Fruit fly (Drosophila melanogaster) ovary, adult (tissue): ENCODE data around the gene CG17801.

Experiments used
- CG17801 ChIP-seq: fragments of 200-800 bp; optimal IDR thresholded peaks from 2 replicates; lab custom pipeline; 2019; ENCODE audit warnings: missing biosample characterization, mild to moderate bottlenecking, missing genetic modification characterization, moderate library complexity; ENCODE audit not compliant: partially characterized antibody

Gene CG17801

DNA sequence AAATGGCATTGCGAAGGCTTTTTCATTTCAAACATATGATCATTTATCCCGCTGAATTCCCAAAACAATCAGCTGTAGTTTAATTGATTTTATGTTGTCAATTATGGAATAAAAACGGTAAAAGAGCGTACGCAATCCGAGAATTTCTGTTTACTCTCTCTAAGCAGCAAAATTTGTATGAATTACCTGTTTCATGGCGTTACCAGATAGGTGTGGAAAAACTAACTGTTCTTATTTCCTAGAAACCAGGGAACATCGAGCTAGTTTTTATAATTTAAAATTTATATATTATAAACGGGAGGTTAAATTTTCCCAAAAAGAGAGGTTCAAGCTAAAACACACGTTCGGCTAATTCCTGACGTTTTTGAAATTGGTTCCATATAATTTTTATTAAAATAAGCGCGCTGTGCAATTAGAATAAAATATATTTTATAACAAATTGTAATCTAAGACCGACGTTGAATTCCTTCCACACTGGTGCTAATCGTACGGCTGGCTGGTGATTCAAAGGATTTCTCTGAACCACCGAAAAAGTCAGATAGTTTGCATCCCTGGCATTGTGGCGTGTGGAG lies at the start of gene CG17801:
Gene CG17801 (minus strand): TSS at position 51 of the 572 bp plus-strand sequence.
- peak; percentile 62 for TF ChIP-seq CG17801

- TF ChIP-seq CG17801, result no peak
Observed at dm6 chr3R:17849178-17849577, 42.3 kb upstream of the CG17801 start.

DNA sequence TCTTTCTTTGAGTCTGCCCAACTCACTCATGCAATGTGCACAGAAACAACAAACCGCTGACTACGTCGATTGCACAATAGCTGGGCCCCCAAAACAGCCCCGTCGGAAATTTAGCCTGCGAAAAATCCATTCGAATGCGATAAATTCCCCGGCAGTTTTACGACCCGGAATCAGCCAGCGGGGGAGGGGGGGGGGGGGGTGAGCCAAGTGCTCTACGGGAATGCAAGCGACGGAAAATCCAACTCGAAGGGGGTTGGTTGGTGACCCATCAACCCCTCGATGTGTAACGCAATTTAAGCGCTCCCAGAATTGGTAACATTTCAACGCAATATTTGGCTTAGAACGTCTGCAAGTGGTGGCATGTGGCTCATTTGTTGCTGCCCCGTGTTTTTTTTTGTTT lies 40.1 kb upstream of the CG17801 start:
- TF ChIP-seq CG17801, result no peak

- no peak for TF ChIP-seq CG17801
Observed at dm6 chr3R:17830528-17830927, 23.6 kb upstream of the CG17801 start.

dm6 chr3R:17828653-17829052 lies 21.8 kb upstream of the CG17801 start:
- TF ChIP-seq CG17801, result no peak

DNA sequence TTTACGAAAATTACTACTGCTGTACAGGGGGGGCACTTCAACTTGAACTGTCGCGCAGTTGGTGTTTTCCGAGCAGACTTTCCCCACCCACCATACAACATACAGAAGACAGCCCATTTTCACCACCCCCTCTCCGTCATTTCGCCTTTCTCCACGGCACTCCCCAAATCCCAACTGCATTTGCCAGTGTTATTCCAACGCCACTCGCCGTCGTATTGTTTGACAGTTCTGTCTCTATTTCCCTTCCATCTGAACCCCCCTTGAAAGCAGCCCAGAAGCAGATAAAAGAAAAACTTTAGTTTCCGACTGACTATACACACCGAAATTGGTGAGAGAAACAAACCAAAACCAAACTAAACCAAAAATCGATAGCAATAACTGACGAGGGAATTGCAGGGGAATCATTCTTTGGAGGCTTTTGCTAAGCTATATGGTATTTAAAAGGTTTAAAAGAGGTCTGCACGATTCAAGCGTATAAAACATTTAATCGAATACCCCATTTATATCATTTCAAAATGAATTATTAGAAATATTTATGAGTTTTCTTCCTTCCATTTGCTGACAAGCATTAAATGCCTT lies 20.2 kb upstream of the CG17801 start:
- TF ChIP-seq CG17801, result no peak

DNA sequence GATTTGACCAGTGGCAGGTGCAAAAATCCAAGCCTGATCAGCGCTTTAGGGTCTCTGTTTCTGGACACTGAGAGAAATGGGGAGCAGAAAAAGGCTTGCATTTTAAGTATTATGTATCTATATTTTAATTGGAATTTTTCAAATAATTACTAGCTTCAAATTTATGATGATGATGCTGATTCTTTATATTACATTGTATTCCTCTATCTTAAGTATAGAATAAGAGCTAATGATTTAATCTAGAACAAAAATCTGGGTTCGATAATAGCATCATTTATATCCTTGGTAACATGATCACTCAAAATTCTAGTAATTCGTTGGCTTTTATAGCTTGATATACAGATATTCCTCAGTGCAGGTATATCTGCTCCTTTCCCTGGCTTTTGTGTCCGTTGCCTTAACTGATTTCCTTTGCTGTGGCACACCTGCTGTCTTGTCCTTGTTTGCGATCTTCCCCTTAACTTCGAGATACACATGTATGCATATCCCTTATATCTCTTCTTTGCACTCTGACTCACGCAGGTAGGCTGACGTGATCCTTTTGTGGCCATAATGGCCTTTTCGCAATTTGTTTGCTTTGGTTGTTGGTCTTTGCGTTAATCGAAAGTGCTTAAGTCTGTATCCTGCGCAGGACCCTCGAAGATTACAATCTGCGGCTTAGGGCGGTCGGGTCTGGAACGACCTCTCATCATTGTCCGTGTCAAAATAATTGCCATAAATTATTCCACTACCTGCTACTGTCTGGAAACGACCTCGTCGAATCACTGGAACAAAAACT lies 19.1 kb upstream of the CG17801 start:
- TF ChIP-seq CG17801, result no peak

dm6 chr3R:17821744-17822143 lies 14.9 kb upstream of the CG17801 start:
- no peak for TF ChIP-seq CG17801

DNA sequence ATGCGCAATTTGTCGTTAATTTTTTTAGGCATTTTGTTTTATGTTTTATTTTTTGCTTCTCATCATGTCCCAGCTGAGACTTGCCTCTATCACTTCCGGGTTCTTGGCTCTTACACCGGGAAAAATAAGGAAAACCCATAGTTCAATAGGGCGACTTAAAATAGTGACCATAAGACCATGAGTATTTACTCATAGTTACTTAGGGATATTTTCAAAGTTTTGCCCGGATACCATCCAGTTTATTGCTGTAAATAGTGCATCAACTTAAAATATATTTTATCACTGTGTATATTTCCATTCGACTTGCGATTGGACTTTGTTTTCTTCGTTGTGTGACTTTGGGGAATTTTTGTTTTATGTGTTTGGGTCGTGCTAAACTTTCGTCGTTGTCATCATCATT lies 11.9 kb upstream of the CG17801 start:
- TF ChIP-seq CG17801, result no peak

- no peak for TF ChIP-seq CG17801
Observed at dm6 chr3R:17814191-17814923, 7.5 kb upstream of the CG17801 start.

DNA sequence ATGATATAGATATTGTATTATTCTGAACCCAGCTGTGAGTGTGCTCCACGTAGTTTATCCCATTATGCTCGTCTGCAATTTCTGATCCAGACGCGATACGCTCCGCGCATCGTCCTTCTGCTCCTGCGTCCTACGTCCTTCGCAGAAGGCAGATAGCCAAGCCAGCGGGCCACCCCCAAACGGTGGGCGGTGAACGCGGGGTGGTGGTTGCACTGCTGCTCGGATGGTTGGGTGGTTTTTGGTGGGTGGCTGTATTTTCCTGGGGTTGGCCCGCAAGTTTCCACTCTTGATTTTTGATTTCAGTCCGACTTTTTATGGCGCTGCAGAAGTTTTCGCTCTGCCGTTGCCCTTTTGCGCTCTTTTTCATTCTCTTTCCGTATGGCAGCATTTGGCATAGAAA lies 5.6 kb upstream of the CG17801 start:
- no peak for TF ChIP-seq CG17801

DNA sequence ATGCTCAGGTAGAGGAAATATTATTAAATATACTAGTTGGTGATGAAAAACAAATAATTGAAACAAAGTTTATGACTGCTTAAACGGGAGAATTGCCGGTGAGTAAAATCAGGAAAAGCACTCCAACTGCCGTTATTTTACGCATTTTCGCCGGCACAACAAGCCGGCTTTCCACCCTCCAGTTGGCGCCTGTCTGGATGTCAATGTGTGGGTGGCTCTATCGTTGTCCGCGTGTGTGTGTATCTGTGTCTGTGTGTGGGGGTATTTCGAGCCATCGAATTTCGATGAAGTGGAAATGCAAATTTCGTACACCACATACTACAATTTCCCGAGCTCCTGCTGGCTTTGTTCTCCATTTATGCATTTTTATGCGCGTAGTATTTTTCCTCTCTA lies 4.8 kb upstream of the CG17801 start:
- TF ChIP-seq CG17801, result no peak

dm6 chr3R:17810951-17811706 lies 4.2 kb upstream of the CG17801 start, which contains the start of the genes Alg1 and tinc:
Gene Alg1 (minus strand): TSS chr3R:17811134.
Gene tinc (plus strand): TSS chr3R:17811541.
- TF ChIP-seq CG17801, result peak; percentile 96

dm6 chr3R:17809014-17809413 lies 2.1 kb upstream of the CG17801 start, which contains the start of gene Odj:
Gene Odj (minus strand): TSS chr3R:17809222.
- peak; percentile 72 for TF ChIP-seq CG17801

DNA sequence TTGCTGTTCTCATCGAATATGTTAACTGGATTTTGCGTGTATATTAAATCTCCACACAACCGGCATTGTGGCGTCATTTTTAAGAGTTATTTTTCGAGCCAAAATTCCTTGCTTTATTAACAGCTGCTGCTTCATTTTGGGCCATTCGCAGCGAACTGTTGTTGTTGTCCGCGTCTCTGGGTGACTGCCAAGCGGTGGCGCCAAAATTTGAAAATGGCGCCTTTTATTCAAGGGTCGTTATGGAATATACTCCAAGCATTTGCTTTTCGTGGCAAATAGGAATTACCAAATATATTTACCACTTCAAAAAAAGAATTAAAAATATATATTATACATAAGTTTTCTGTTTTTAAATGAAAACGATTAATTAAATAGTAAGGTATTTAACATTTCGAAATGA lies 1.8 kb downstream of the CG17801 start, which contains the start of gene Nnk:
Gene Nnk (minus strand): TSS at position 158 of the 400 bp plus-strand sequence.
- no peak for TF ChIP-seq CG17801

- TF ChIP-seq CG17801, result peak; percentile 11
Observed at dm6 chr3R:17803025-17803424, 3.9 kb downstream of the CG17801 start, which contains the start of gene CG17806. Gene CG17806 (minus strand): TSS chr3R:17803260.
